Worm (Caenorhabditis elegans) whole organism, late embryonic: ENCODE data around the gene gars-1.

Experiments used
- F13H6.1 ChIP-seq: sonication (generic microtip); optimal IDR thresholded peaks from 2 replicates; lab custom pipeline; 2016; ENCODE audit warnings: missing genetic modification characterization, missing compliant biosample characterization
- ama-1 ChIP-seq: fragments of 150-350 bp; optimal IDR thresholded peaks from 2 replicates; lab custom pipeline; 2014
- ceh-9 ChIP-seq: sonication (generic microtip); optimal IDR thresholded peaks from 2 replicates; lab custom pipeline; 2016; ENCODE audit warnings: mild to moderate bottlenecking, missing genetic modification characterization, inconsistent platforms, missing compliant biosample characterization
- dmd-4 ChIP-seq: sonication (generic microtip); optimal IDR thresholded peaks from 2 replicates; lab custom pipeline; 2016; ENCODE audit warnings: borderline replicate concordance, missing genetic modification characterization, missing compliant biosample characterization
- elt-2 ChIP-seq: sonication (generic microtip); optimal IDR thresholded peaks from 2 replicates; lab custom pipeline; 2016; ENCODE audit warnings: missing genetic modification reagents, missing genetic modification characterization, missing compliant biosample characterization
- fkh-6 ChIP-seq: sonication (generic microtip); optimal IDR thresholded peaks from 2 replicates; lab custom pipeline; 2016; ENCODE audit warnings: missing genetic modification characterization, missing compliant biosample characterization
- mec-3 ChIP-seq: sonication (generic microtip); optimal IDR thresholded peaks from 2 replicates; lab custom pipeline; 2016; ENCODE audit warnings: borderline replicate concordance, missing genetic modification characterization, missing compliant biosample characterization
- pha-2 ChIP-seq: sonication (generic microtip); optimal IDR thresholded peaks from 2 replicates; lab custom pipeline; 2017; ENCODE audit warnings: mild to moderate bottlenecking, missing genetic modification characterization, missing compliant biosample characterization
- pha-4 ChIP-seq: fragments of 150-350 bp; optimal IDR thresholded peaks from 2 replicates; lab custom pipeline; 2018; ENCODE audit warnings: missing biosample characterization, missing genetic modification reagents, missing genetic modification characterization
- pqm-1 ChIP-seq: sonication (generic microtip); optimal IDR thresholded peaks from 2 replicates; lab custom pipeline; 2016; ENCODE audit warnings: missing genetic modification characterization, missing compliant biosample characterization

DNA sequence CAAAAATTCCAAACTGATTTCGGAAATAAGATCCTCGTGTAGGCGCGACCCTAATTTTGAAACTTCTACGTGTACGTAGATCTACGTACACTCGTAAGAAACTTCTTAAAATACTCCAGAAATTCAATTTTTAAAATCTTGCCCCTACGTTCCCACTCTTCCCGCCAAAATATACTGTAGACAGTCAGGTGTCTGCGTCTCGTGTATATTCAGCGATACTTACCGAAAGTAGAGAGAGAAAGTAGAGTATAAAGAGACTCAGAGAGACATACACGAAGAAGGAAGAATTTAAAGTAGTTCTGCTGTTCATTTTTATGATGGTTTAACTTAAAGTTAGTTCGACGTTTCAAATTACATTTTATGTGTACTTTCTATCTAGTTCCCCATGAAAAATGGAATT is 29.8 kb upstream of the gars-1 start:
- no peak for TF ChIP-seq ceh-9 (tag; lab: Kevin White, UChicago)
- TF ChIP-seq elt-2 = no peak
- no peak for TF ChIP-seq pha-2 (tag; lab: Kevin White, UChicago)
- TF ChIP-seq dmd-4 (tag; lab: Kevin White, UChicago) = no peak
- TF ChIP-seq mec-3 (tag; lab: Kevin White, UChicago) = no peak
- no peak for TF ChIP-seq F13H6.1
- no peak for TF ChIP-seq pqm-1
- TF ChIP-seq fkh-6 (tag; lab: Kevin White, UChicago) = no peak
- TF ChIP-seq pha-4 (tag; lab: Kevin White, UChicago) = no peak
- no peak for TF ChIP-seq ama-1 (lab: Kevin White, UChicago)
